Worm (Caenorhabditis elegans) whole organism, L1 larva: ENCODE results near the gene F47C12.7.

Source experiments
- C04F5.9 ChIP-seq: sonication (generic microtip); optimal IDR thresholded peaks from 2 replicates; lab custom pipeline; 2016; ENCODE audit warnings: missing genetic modification characterization, missing compliant biosample characterization
- C16A3.4 ChIP-seq: fragments of 150-350 bp; optimal IDR thresholded peaks from 2 replicates; lab custom pipeline; 2014; ENCODE audit warnings: missing biosample characterization, missing genetic modification characterization
- C34B4.2 ChIP-seq: sonication (generic microtip); optimal IDR thresholded peaks from 2 replicates; lab custom pipeline; 2017; ENCODE audit warnings: mild to moderate bottlenecking, missing genetic modification characterization, missing compliant biosample characterization
- aha-1 ChIP-seq: fragments of 150-350 bp; optimal IDR thresholded peaks from 2 replicates; lab custom pipeline; 2014; ENCODE audit warnings: missing biosample characterization, missing genetic modification characterization
- alr-1 ChIP-seq: fragments of 200-800 bp; sonication (Bioruptor generic); optimal IDR thresholded peaks from 2 replicates; lab custom pipeline; 2018; ENCODE audit warnings: borderline replicate concordance, mild to moderate bottlenecking, missing genetic modification characterization, missing compliant biosample characterization
- ama-1 ChIP-seq: fragments of 150-350 bp; optimal IDR thresholded peaks from 2 replicates; lab custom pipeline; 2014
- ceh-63 ChIP-seq: fragments of 200-800 bp; sonication (Bioruptor generic); optimal IDR thresholded peaks from 2 replicates; lab custom pipeline; 2018; ENCODE audit warnings: mild to moderate bottlenecking, missing genetic modification characterization, missing compliant biosample characterization
- ceh-88 ChIP-seq: fragments of 200-800 bp; sonication (Bioruptor generic); IDR thresholded peaks from 2 replicates; pipeline ENCODE4 v1.3.6; 2022; ENCODE audit warnings: missing genetic modification characterization, missing compliant biosample characterization
- ceh-90 ChIP-seq: sonication (generic microtip); optimal IDR thresholded peaks from 2 replicates; lab custom pipeline; 2016; ENCODE audit warnings: missing genetic modification characterization, missing compliant biosample characterization
- dpl-1 ChIP-seq, 3 experiments: fragments of 150-350 bp in 2 of 3; sonication (generic microtip) in 1 of 3; optimal IDR thresholded peaks; 2 replicates each; lab custom pipeline; 2014 to 2017; ENCODE audit warnings: missing biosample characterization in 3 of 3, missing genetic modification characterization in 3 of 3, missing genetic modification reagents in 3 of 3
- dsc-1 ChIP-seq: sonication (generic microtip); optimal IDR thresholded peaks from 2 replicates; lab custom pipeline; 2016; ENCODE audit warnings: mild to moderate bottlenecking, missing genetic modification characterization, missing compliant biosample characterization
- efl-1 ChIP-seq, 4 experiments: fragments of 150-350 bp; optimal IDR thresholded peaks in 3 of 4; peaks in 1 of 4; 1 replicate in 1 of 4; 2 replicates in 3 of 4; lab custom pipeline; 2014; ENCODE audit warnings: missing biosample characterization in 2 of 4, missing genetic modification characterization in 2 of 4, missing genetic modification reagents in 2 of 4
- efl-3 ChIP-seq: fragments of 200-800 bp; sonication (Bioruptor generic); optimal IDR thresholded peaks from 2 replicates; lab custom pipeline; 2018; ENCODE audit warnings: mild to moderate bottlenecking, missing genetic modification characterization, missing compliant biosample characterization
- egl-13 ChIP-seq: sonication (generic microtip); optimal IDR thresholded peaks from 2 replicates; lab custom pipeline; 2016; ENCODE audit warnings: missing genotype, missing genetic modification reagents, missing genetic modification characterization, missing compliant biosample characterization
- egl-27 ChIP-seq, 2 experiments: fragments of 150-350 bp in 1 of 2; sonication (generic microtip); optimal IDR thresholded peaks; 3 replicates each; lab custom pipeline; 2017 to 2018; ENCODE audit warnings: missing biosample characterization in 2 of 2, missing genetic modification characterization in 2 of 2, missing genetic modification reagents in 2 of 2
- elt-2 ChIP-seq: sonication (generic microtip); optimal IDR thresholded peaks from 2 replicates; lab custom pipeline; 2016; ENCODE audit warnings: missing genetic modification characterization, mild to moderate bottlenecking, inconsistent platforms, missing compliant biosample characterization, missing genetic modification reagents
- elt-3 ChIP-seq, 6 experiments: fragments of 150-350 bp in 1 of 6; sonication (generic microtip); optimal IDR thresholded peaks; 2 replicates each; lab custom pipeline; 2017 to 2018; ENCODE audit warnings: missing biosample characterization in 6 of 6, missing genetic modification characterization in 6 of 6, inconsistent platforms in 1 of 6
- ets-5 ChIP-seq: fragments of 200-800 bp; sonication (Bioruptor generic); IDR thresholded peaks from 2 replicates; pipeline ENCODE4 v1.3.6; 2022; ENCODE audit warnings: missing genetic modification characterization, missing compliant biosample characterization
- fkh-4 ChIP-seq: sonication (generic microtip); optimal IDR thresholded peaks from 2 replicates; lab custom pipeline; 2016; ENCODE audit warnings: missing compliant biosample characterization, missing genetic modification characterization, borderline replicate concordance
- fos-1 ChIP-seq: fragments of 150-350 bp; optimal IDR thresholded peaks from 2 replicates; lab custom pipeline; 2014; ENCODE audit warnings: missing biosample characterization, missing genetic modification characterization
- hlh-17 ChIP-seq: fragments of 200-800 bp; sonication (Bioruptor generic); optimal IDR thresholded peaks from 2 replicates; lab custom pipeline; 2018; ENCODE audit warnings: missing genetic modification characterization, mild to moderate bottlenecking, missing compliant biosample characterization, moderate library complexity, borderline replicate concordance
- irx-1 ChIP-seq: sonication (generic microtip); optimal IDR thresholded peaks from 2 replicates; lab custom pipeline; 2016; ENCODE audit warnings: missing genetic modification characterization, missing compliant biosample characterization
- jun-1 ChIP-seq: fragments of 150-350 bp; optimal IDR thresholded peaks from 2 replicates; lab custom pipeline; 2014; ENCODE audit warnings: missing biosample characterization, missing genetic modification reagents, missing genetic modification characterization
- lin-13 ChIP-seq: fragments of 150-350 bp; optimal IDR thresholded peaks from 2 replicates; lab custom pipeline; 2014; ENCODE audit warnings: missing biosample characterization, missing genetic modification reagents, missing genetic modification characterization
- lin-14 ChIP-seq: fragments of 200-800 bp; sonication (Bioruptor generic); optimal IDR thresholded peaks from 2 replicates; lab custom pipeline; 2018; ENCODE audit warnings: mild to moderate bottlenecking, missing genetic modification characterization, moderate library complexity, missing compliant biosample characterization
- lin-35 ChIP-seq, 2 experiments: fragments of 150-350 bp; optimal IDR thresholded peaks; 2 replicates each; lab custom pipeline; 2014; ENCODE audit warnings: missing biosample characterization in 2 of 2, missing genetic modification characterization in 2 of 2, missing genetic modification reagents in 2 of 2
- lir-3 ChIP-seq: sonication (generic microtip); optimal IDR thresholded peaks from 2 replicates; lab custom pipeline; 2016; ENCODE audit warnings: mild to moderate bottlenecking, missing genetic modification characterization, moderate library complexity, missing compliant biosample characterization; ENCODE audit not compliant: poor library complexity
- lsy-2 ChIP-seq, 2 experiments: fragments of 150-350 bp; optimal IDR thresholded peaks; 2 replicates each; lab custom pipeline; 2014; ENCODE audit warnings: missing biosample characterization in 2 of 2, missing genetic modification characterization in 2 of 2
- mdl-1 ChIP-seq, 2 experiments: fragments of 150-350 bp; optimal IDR thresholded peaks; 2 replicates each; lab custom pipeline; 2014 to 2017; ENCODE audit warnings: missing biosample characterization in 2 of 2, missing genetic modification characterization in 2 of 2, inconsistent platforms in 1 of 2
- nhr-19 ChIP-seq: fragments of 200-800 bp; sonication (Bioruptor generic); conservative IDR thresholded peaks from 2 replicates; pipeline ENCODE4 v1.3.6; 2022; ENCODE audit warnings: missing genetic modification characterization, missing compliant biosample characterization
- nhr-237 ChIP-seq: fragments of 150-350 bp; optimal IDR thresholded peaks from 2 replicates; lab custom pipeline; 2014; ENCODE audit warnings: missing biosample characterization, missing genetic modification characterization
- nhr-47 ChIP-seq: sonication (generic microtip); optimal IDR thresholded peaks from 2 replicates; lab custom pipeline; 2016; ENCODE audit warnings: mild to moderate bottlenecking, missing genetic modification characterization, moderate library complexity, missing compliant biosample characterization
- nhr-71 ChIP-seq: sonication (generic microtip); optimal IDR thresholded peaks from 2 replicates; lab custom pipeline; 2016; ENCODE audit warnings: mild to moderate bottlenecking, missing genetic modification characterization, moderate library complexity, missing compliant biosample characterization
- nhr-77 ChIP-seq: fragments of 150-350 bp; optimal IDR thresholded peaks from 2 replicates; lab custom pipeline; 2014; ENCODE audit warnings: missing biosample characterization, missing genetic modification characterization
- nhr-85 ChIP-seq: sonication (generic microtip); peaks from one replicate; lab custom pipeline; 2016; ENCODE audit warnings: missing genetic modification characterization, inconsistent platforms, missing compliant biosample characterization
- rnt-1 ChIP-seq: sonication (generic microtip); optimal IDR thresholded peaks from 2 replicates; lab custom pipeline; 2016; ENCODE audit warnings: mild to moderate bottlenecking, missing genetic modification characterization, moderate library complexity, missing compliant biosample characterization
- skn-1 ChIP-seq: fragments of 150-350 bp; optimal IDR thresholded peaks from 2 replicates; lab custom pipeline; 2014; ENCODE audit warnings: missing biosample characterization, missing genetic modification characterization
- snu-23 ChIP-seq: sonication (generic microtip); optimal IDR thresholded peaks from 2 replicates; lab custom pipeline; 2016; ENCODE audit warnings: missing genetic modification characterization, missing compliant biosample characterization
- sox-4 ChIP-seq: sonication (generic microtip); optimal IDR thresholded peaks from 2 replicates; lab custom pipeline; 2016; ENCODE audit warnings: missing genetic modification characterization, missing compliant biosample characterization
- sptf-1 ChIP-seq: fragments of 150-350 bp; optimal IDR thresholded peaks from 2 replicates; lab custom pipeline; 2014; ENCODE audit warnings: missing biosample characterization, missing genetic modification characterization
- unc-130 ChIP-seq: fragments of 150-350 bp; optimal IDR thresholded peaks from 2 replicates; lab custom pipeline; 2017; ENCODE audit warnings: missing biosample characterization, missing genetic modification characterization, inconsistent platforms
- unc-86 ChIP-seq: sonication (generic microtip); optimal IDR thresholded peaks from 2 replicates; lab custom pipeline; 2016; ENCODE audit warnings: missing genetic modification characterization, missing compliant biosample characterization
- unc-98 ChIP-seq: fragments of 200-800 bp; sonication (Bioruptor generic); IDR thresholded peaks from 2 replicates; pipeline ENCODE4 v1.3.6; 2022; ENCODE audit warnings: missing genetic modification characterization, missing compliant biosample characterization
- zip-4 ChIP-seq: fragments of 200-800 bp; sonication (Bioruptor generic); optimal IDR thresholded peaks from 2 replicates; lab custom pipeline; 2018; ENCODE audit warnings: mild to moderate bottlenecking, missing genetic modification characterization, moderate library complexity, missing compliant biosample characterization
- ztf-4 ChIP-seq: fragments of 150-350 bp; optimal IDR thresholded peaks from 2 replicates; lab custom pipeline; 2014; ENCODE audit warnings: missing biosample characterization, missing genetic modification characterization

Gene F47C12.7

DNA sequence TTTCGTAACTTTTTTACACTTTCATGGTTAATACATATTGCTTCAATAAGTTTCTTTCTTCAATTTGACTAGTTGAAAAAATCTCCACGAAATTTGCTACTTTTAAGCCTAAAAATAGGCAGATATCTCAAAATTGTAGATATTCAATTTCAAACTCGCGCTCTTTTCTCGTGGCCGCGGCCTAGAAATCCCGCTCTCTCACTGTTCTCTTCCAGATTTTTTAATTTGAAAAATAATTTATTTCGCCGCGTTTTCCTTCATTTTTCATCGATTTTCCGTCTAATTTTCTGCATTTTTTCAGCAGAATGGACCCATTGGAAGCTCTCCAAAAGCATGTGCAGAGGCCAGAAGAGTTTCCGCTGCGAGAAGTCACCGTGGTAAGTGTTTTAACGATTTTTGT, 47.0 kb upstream of the F47C12.7 start, which contains the start of gene cdc-73 (continued):
- TF ChIP-seq fos-1 (tag; lab: Kevin White, UChicago) (peak; percentile 12), snu-23 (GFP tag; lab: Kevin White, UChicago) (peak; percentile 63), C04F5.9 (tag; lab: Kevin White, UChicago) (peak; percentile 22), efl-1 (optimal IDR thresholded peaks at IDR 0.05; lab: Kevin White, UChicago) (peak; percentile 93 to 94), efl-1 (GFP tag; optimal IDR thresholded peaks at IDR 0.05 in 1 of 2; lab: Kevin White, UChicago) (peak; percentile 92 to 99), dsc-1 (tag; lab: Kevin White, UChicago) (peak; percentile 63), zip-4 (GFP tag; lab: Kevin White, UChicago) (no peak), C16A3.4 (peak; percentile 7), aha-1 (tag; lab: Kevin White, UChicago) (no peak), alr-1 (no peak), nhr-47 (tag; lab: Kevin White, UChicago) (peak; percentile 73), nhr-237 (tag; lab: Kevin White, UChicago) (no peak), lin-14 (no peak)

DNA sequence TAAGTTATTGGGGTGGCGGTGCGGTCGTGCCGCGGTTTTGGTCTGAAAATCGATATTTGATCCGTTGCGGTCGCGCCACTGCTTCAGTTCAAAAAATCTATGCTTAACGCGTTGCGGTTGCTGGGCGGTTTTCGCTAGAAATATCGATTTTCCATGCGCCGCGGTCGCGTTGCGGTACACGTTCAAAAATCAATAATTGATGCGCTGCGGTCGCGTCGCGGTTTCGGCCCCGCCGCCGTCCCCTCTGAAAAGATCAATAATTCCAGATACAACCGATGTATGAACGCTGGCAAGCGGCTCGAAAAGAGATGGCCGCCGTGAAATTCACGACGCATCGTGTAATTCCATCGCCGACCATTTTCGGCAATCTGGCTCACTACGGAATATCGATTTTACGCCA, 45.7 kb upstream of the F47C12.7 start:
- TF ChIP-seq lir-3 (tag; lab: Kevin White, UChicago), result no peak
- no peak for TF ChIP-seq efl-1 (optimal IDR thresholded peaks at IDR 0.05; lab: Kevin White, UChicago)
- peak in 1 of 2 experiments; percentile 72 for TF ChIP-seq efl-1 (GFP tag; optimal IDR thresholded peaks at IDR 0.05 in 1 of 2; lab: Kevin White, UChicago)
- no peak for TF ChIP-seq jun-1

DNA sequence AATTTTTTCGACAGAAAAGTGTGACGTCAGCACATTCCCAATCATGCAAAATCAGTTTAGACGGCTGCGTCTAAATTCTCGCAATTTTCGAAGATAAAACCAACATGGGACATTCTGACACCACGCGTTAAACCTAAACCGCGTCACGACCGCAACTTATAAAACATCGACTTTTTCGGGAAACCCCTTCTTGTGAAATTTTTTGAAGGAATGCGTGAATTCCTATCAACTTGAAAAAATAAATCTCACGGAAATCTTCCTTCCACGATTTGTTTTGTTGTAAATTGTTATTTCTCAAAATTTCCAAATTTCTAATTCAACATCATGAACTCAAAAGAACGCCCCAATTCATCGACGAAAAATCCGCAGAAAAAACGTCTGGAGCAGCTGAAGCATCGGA, 44.7 kb upstream of the F47C12.7 start, which contains the start of gene F35F11.2:
Gene F35F11.2 (plus strand): TSS at position 301 of the 400 bp plus-strand sequence.
- no peak for TF ChIP-seq unc-130 (tag; lab: Kevin White, UChicago)
- TF ChIP-seq rnt-1 (tag; lab: Kevin White, UChicago), result no peak
- no peak for TF ChIP-seq elt-3 (tag; optimal IDR thresholded peaks at IDR 0.05; lab: Kevin White, UChicago)
- no peak for TF ChIP-seq hlh-17
- TF ChIP-seq lin-14, result no peak
- no peak for TF ChIP-seq C16A3.4
- TF ChIP-seq ztf-4 (tag; lab: Kevin White, UChicago), result no peak
- no peak for TF ChIP-seq dsc-1 (tag; lab: Kevin White, UChicago)
- TF ChIP-seq alr-1, result no peak
- TF ChIP-seq mdl-1 (tag; optimal IDR thresholded peaks at IDR 0.05; lab: Kevin White, UChicago), result no peak
- no peak for TF ChIP-seq sptf-1 (tag; lab: Kevin White, UChicago)
- no peak for TF ChIP-seq egl-13 (tag; lab: Kevin White, UChicago)
- no peak for TF ChIP-seq elt-2
- TF ChIP-seq nhr-77, result no peak

DNA sequence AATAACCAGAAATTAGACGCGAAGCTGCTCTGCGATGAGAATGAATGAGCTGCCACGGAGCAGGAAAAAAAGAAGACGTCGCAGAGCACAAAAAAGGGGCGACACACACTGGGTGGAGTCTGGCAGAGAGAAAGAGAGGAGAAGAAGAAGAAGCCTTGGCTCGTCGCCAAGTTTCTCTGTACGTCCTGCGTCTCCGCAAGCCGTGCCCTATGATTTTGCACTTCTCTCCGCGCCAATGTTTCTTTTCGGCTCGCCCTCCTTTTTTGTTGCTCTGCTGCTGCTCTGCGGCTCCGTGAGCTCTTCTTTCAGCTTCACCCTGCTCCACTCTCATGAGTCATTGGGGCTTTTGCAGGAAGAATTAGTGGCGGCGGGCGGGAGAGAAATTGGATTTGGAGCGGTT, 39.6 kb upstream of the F47C12.7 start, which contains the start of gene hlh-30:
Gene hlh-30 (minus strand): TSS at position 69 of the 400 bp plus-strand sequence.
- TF ChIP-seq ama-1 (lab: Kevin White, UChicago) (no peak), sox-4 (tag; lab: Kevin White, UChicago) (peak; percentile 23), fkh-4 (tag; lab: Kevin White, UChicago) (no peak), aha-1 (tag; lab: Kevin White, UChicago) (no peak), lin-13 (GFP tag; lab: Kevin White, UChicago) (no peak), nhr-19 (0 out of 2 replicates have a peak, but pooled peaks have one; percentile 9), nhr-85 (no peak), unc-98 (no peak), nhr-71 (tag; lab: Kevin White, UChicago) (peak; percentile 71), dpl-1 (GFP tag; optimal IDR thresholded peaks at IDR 0.05; lab: Kevin White, UChicago) (peak in 1 of 3 experiments; percentile 30), lin-35 (GFP tag; optimal IDR thresholded peaks at IDR 0.05; lab: Kevin White, UChicago) (peak in 1 of 2 experiments; percentile 63), snu-23 (GFP tag; lab: Kevin White, UChicago) (peak; percentile 29), ceh-90 (tag; lab: Kevin White, UChicago) (no peak), sptf-1 (tag; lab: Kevin White, UChicago) (no peak), unc-130 (tag; lab: Kevin White, UChicago) (no peak), ceh-63 (GFP tag; lab: Kevin White, UChicago) (no peak), unc-86 (peak; percentile 69), fos-1 (tag; lab: Kevin White, UChicago) (peak; percentile 55), efl-3 (GFP tag; lab: Kevin White, UChicago) (no peak), ceh-88 (no peak), mdl-1 (tag; optimal IDR thresholded peaks at IDR 0.05; lab: Kevin White, UChicago) (no peak), egl-27 (tag; optimal IDR thresholded peaks at IDR 0.05; lab: Kevin White, UChicago) (peak in 1 of 2 experiments; percentile 7), irx-1 (tag; lab: Kevin White, UChicago) (no peak), C34B4.2 (tag; lab: Kevin White, UChicago) (no peak), skn-1 (tag; lab: Kevin White, UChicago) (no peak), elt-3 (tag; optimal IDR thresholded peaks at IDR 0.05; lab: Kevin White, UChicago) (no peak), ets-5 (no peak), lsy-2 (tag; optimal IDR thresholded peaks at IDR 0.05; lab: Kevin White, UChicago) (peak; percentile 40 to 54), ztf-4 (tag; lab: Kevin White, UChicago) (no peak)
